Fruit fly (Drosophila melanogaster) whole organism: ENCODE data around the gene Arpc3B.

Experiments used
- CG8478 ChIP-seq: fragments of >200 bp; optimal IDR thresholded peaks from 2 replicates; lab custom pipeline; 2018; ENCODE audit warnings: inconsistent platforms
- Dll ChIP-seq: fragments of >200 bp; optimal IDR thresholded peaks from 2 replicates; lab custom pipeline; 2017
- EcR ChIP-seq, 2 experiments: fragments of >200 bp; optimal IDR thresholded peaks; 2 replicates each; lab custom pipeline; 2017; ENCODE audit warnings: missing biosample characterization in 2 of 2, missing genetic modification characterization in 2 of 2, missing genetic modification reagents in 2 of 2
- pan ChIP-seq: fragments of >200 bp; optimal IDR thresholded peaks from 2 replicates; lab custom pipeline; 2017
- psq ChIP-seq: fragments of >200 bp; optimal IDR thresholded peaks from 2 replicates; lab custom pipeline; 2017
- usp ChIP-seq: fragments of >200 bp; optimal IDR thresholded peaks from 2 replicates; lab custom pipeline; 2017; ENCODE audit warnings: missing biosample characterization, missing genetic modification characterization, mixed read lengths

The Arpc3B gene

dm6 chrX:17066632-17067031 is 39.0 kb downstream of the Arpc3B start, which contains the start of gene CG45002:
TSS of gene CG45002 (minus strand) at chrX:17066732.
- TF ChIP-seq psq (lab: Kevin White, UChicago) = no peak
- no peak for TF ChIP-seq pan (lab: Kevin White, UChicago)
- no peak for TF ChIP-seq usp (GFP tag; lab: Kevin White, UChicago)
- TF ChIP-seq Dll (lab: Kevin White, UChicago) = no peak
- TF ChIP-seq EcR (GFP tag; optimal IDR thresholded peaks at IDR 0.05; lab: Kevin White, UChicago) = no peak
- TF ChIP-seq CG8478 = no peak
